Worm (Caenorhabditis elegans): Measurements from ENCODE around the gene R09H10.2.

DNA sequence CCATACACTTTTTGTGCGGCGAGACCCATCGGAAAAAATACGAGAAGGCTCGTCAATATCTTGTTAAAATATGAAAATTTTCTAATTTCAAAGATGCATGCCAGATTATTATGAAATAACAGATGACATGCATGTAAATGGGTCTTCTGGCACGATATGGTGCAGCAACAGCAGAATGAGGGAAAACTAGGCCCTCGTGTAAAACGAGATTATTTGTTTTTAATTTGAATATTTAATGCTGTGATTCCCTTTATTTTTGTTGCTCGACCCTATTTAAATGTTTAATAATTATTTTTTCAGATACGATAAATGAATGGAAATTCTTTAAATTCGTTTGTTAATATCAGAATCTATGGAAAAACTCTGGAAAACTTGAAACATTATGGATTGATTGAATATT, 41.1 kb upstream of the R09H10.2 start, which contains the start of gene him-8:
- TF ChIP-seq fos-1 (tag; optimal IDR thresholded peaks at IDR 0.05) (no peak), ama-1 (optimal IDR thresholded peaks at IDR 0.05) (no peak), skn-1 (tag; optimal IDR thresholded peaks at IDR 0.05) (no peak), ztf-11 (tag; optimal IDR thresholded peaks at IDR 0.05) (no peak), vab-7 (GFP tag; IDR thresholded peaks at IDR 0.05) (no peak), ZK337.2 (GFP tag; IDR thresholded peaks at IDR 0.05) (no peak), zip-2 (tag; optimal IDR thresholded peaks at IDR 0.05) (no peak)

Measured in whole organism, L4 larva.